Fruit fly (Drosophila melanogaster): ENCODE measurements around the gene CG33339.

- TF ChIP-seq CG2129 (GFP tag; IDR thresholded peaks at IDR 0.05; ENCODE audit: partially characterized antibody) (no peak), zen2 (GFP tag; IDR thresholded peaks at IDR 0.05; ENCODE audit: partially characterized antibody) (no peak), CG1602 (GFP tag; optimal IDR thresholded peaks at IDR 0.05) (no peak), ssp (GFP tag; IDR thresholded peaks at IDR 0.05) (no peak), kah (GFP tag; optimal IDR thresholded peaks at IDR 0.05) (no peak), nerfin-2 (GFP tag; IDR thresholded peaks at IDR 0.05; ENCODE audit: partially characterized antibody) (no peak), az2 (GFP tag; optimal IDR thresholded peaks at IDR 0.05) (no peak), so (GFP tag; IDR thresholded peaks at IDR 0.05) (no peak), CG18476 (GFP tag; optimal IDR thresholded peaks at IDR 0.05) (no peak), E2f1 (GFP tag; IDR thresholded peaks at IDR 0.05) (no peak)
These were observed 25.0 kb upstream of the CG33339 start, which contains the start of gene CG6432 for dm6 chr3R:24336622-24337021.

Data from whole organism, embryonic.